Worm (Caenorhabditis elegans) whole organism, early embryonic: ENCODE data around the gene ZC21.6.

ENCODE experiments used
- ama-1 ChIP-seq: fragments of 150-350 bp; optimal IDR thresholded peaks from 2 replicates; lab custom pipeline; 2014
- sea-1 ChIP-seq: fragments of 200-800 bp; sonication (Bioruptor generic); conservative IDR thresholded peaks from 2 replicates; pipeline ENCODE4 v1.3.6; 2022; ENCODE audit warnings: missing genetic modification characterization, missing compliant biosample characterization

DNA sequence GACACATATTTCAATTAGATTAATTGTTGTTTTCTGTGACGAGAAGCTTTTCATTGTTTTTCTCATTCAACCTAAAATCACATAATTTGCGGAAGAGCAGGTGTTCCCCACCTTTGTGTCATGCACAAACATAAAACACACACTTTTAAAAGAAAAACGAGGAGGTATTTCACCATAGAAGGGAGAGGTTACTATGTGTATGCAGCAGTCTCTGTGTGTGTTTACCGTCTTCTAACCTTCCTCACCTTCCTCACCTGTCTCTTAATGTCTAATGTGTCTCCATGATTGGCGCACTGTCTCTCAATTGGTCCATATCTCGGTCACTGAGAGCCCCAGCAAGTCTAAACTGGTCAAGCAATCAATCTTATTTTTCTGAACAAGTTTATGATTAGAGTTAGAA, 39.1 kb downstream of the ZC21.6 start:
- TF ChIP-seq sea-1 (GFP tag; lab: Robert Waterston, UW) (no peak), ama-1 (no peak)
